Worm (Caenorhabditis elegans) whole organism, L4 larva: ENCODE results near the gene C34C12.8.

ENCODE experiments used
- R02D3.7 ChIP-seq: fragments of 150-350 bp; sonication (generic microtip); optimal IDR thresholded peaks from 3 replicates; lab custom pipeline; 2014; ENCODE audit warnings: missing biosample characterization, missing genetic modification characterization
- mxl-3 ChIP-seq: fragments of 200-800 bp; sonication (Bioruptor generic); optimal IDR thresholded peaks from 2 replicates; lab custom pipeline; 2018; ENCODE audit warnings: mild to moderate bottlenecking, missing genetic modification characterization, missing compliant biosample characterization
- nhr-237 ChIP-seq: sonication (generic microtip); optimal IDR thresholded peaks from 2 replicates; lab custom pipeline; 2017; ENCODE audit warnings: missing biosample characterization, missing genetic modification characterization
- nhr-25 ChIP-seq: sonication (generic microtip); optimal IDR thresholded peaks from 2 replicates; lab custom pipeline; 2017; ENCODE audit warnings: missing genetic modification characterization, mild to moderate bottlenecking, missing compliant biosample characterization, antibody characterized with exemption, moderate library complexity, borderline replicate concordance; ENCODE audit not compliant: insufficient read depth
- saeg-2 ChIP-seq: fragments of 200-800 bp; sonication (Bioruptor generic); IDR thresholded peaks from 2 replicates; pipeline ENCODE4 v1.3.6; 2022; ENCODE audit warnings: missing genetic modification reagents, missing genetic modification characterization, missing compliant biosample characterization

DNA sequence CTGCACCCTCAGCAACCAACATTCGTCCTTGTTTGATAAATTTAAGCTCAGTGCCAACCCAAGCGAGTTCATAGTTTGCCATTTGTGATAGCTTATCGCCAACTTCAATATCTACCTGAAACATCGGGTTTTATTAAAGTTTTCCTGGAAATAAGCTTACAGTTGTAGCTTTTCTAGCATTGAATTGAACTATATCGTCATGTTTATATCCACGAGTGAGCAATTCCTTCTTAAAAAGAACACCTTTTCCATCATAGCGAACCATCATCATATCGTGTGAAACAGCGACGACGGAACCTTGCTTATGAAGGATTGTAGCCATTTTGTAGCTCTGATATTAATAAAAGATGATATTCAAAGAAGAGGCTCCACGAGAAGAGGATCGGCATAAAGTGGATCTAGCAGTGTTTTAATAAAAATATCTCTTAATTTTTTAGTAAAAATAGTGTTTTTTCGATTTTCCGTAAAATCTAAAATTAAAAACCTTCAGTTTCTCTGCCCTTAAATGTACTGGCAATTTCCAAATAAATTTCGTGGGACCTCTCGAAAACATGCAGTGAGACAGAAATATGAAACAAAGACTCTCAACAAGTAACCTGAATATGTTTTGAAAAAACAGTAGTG lies 42.1 kb downstream of the C34C12.8 start, which contains the start of gene M01F1.8:
- no peak for TF ChIP-seq saeg-2 (GFP tag; lab: Robert Waterston, UW)
- no peak for TF ChIP-seq nhr-237 (tag; lab: Kevin White, UChicago)
- TF ChIP-seq R02D3.7 (tag; lab: Kevin White, UChicago), result no peak
- no peak for TF ChIP-seq mxl-3
- TF ChIP-seq nhr-25 (tag; lab: Kevin White, UChicago), result no peak
